Worm (Caenorhabditis elegans) whole organism, L1 larva: Measurements from ENCODE around the gene cmtr-2.

Experiments
- aly-2 ChIP-seq: fragments of 150-350 bp; optimal IDR thresholded peaks from 2 replicates; lab custom pipeline; 2014; ENCODE audit warnings: missing biosample characterization, missing genetic modification characterization
- efl-1 ChIP-seq, 4 experiments: fragments of 150-350 bp; optimal IDR thresholded peaks in 3 of 4; peaks in 1 of 4; 1 replicate in 1 of 4; 2 replicates in 3 of 4; lab custom pipeline; 2014; ENCODE audit warnings: missing biosample characterization in 2 of 4, missing genetic modification characterization in 2 of 4, missing genetic modification reagents in 2 of 4
- nhr-84 ChIP-seq: sonication (generic microtip); optimal IDR thresholded peaks from 2 replicates; lab custom pipeline; 2017; ENCODE audit warnings: missing biosample characterization, missing genetic modification characterization
- unc-30 ChIP-seq: sonication (generic microtip); optimal IDR thresholded peaks from 2 replicates; lab custom pipeline; 2017; ENCODE audit warnings: missing biosample characterization, missing genetic modification characterization

- TF ChIP-seq aly-2 (no peak), unc-30 (tag; lab: Kevin White, UChicago) (no peak), efl-1 (optimal IDR thresholded peaks at IDR 0.05; lab: Kevin White, UChicago) (no peak), efl-1 (GFP tag; optimal IDR thresholded peaks at IDR 0.05 in 1 of 2; lab: Kevin White, UChicago) (no peak), nhr-84 (tag; lab: Kevin White, UChicago) (no peak)
Observed at ce11 chrIII:6624872-6625271, 9.7 kb downstream of the cmtr-2 start, which contains the start of gene copd-1.
